Fruit fly (Drosophila melanogaster): ENCODE results near the gene CG15564.

- TF ChIP-seq Hr39 (GFP tag; optimal IDR thresholded peaks at IDR 0.05) (no peak), CG16779 (tag; optimal IDR thresholded peaks at IDR 0.05) (no peak), CG6276 (GFP tag; optimal IDR thresholded peaks at IDR 0.05) (no peak), topi (GFP tag; optimal IDR thresholded peaks at IDR 0.05) (no peak), CG7368 (GFP tag; optimal IDR thresholded peaks at IDR 0.05) (no peak), esn (GFP tag; optimal IDR thresholded peaks at IDR 0.05) (no peak), fd85E (GFP tag; optimal IDR thresholded peaks at IDR 0.05) (no peak), Blimp-1 (GFP tag; optimal IDR thresholded peaks at IDR 0.05) (peak; percentile 3), CG6808 (GFP tag; optimal IDR thresholded peaks at IDR 0.05) (no peak), CG8632 (GFP tag; optimal IDR thresholded peaks at IDR 0.05) (no peak), CG32006 (GFP tag; optimal IDR thresholded peaks at IDR 0.05) (no peak)
Measured at dm6 chr3R:31196731-31197130, 38.4 kb downstream of the CG15564 start, which contains the start of gene CG1544.

Data from whole organism, prepupa.